Worm (Caenorhabditis elegans): ENCODE results near the gene nhr-214.

ce11 chrX:12671638-12672290 is 30.1 kb downstream of the nhr-214 start:
- TF ChIP-seq mep-1 (tag; optimal IDR thresholded peaks at IDR 0.05) (no peak), hlh-1 (tag; optimal IDR thresholded peaks at IDR 0.05) (peak; percentile 83), ztf-11 (tag; optimal IDR thresholded peaks at IDR 0.05) (no peak), M03D4.4 (tag; optimal IDR thresholded peaks at IDR 0.05) (no peak), ces-1 (GFP tag; optimal IDR thresholded peaks at IDR 0.05) (no peak), nhr-76 (tag; optimal IDR thresholded peaks at IDR 0.05) (no peak), snpc-4 (tag; optimal IDR thresholded peaks at IDR 0.05) (no peak), pha-4 (tag; optimal IDR thresholded peaks at IDR 0.05) (no peak), elt-3 (tag; optimal IDR thresholded peaks at IDR 0.05) (no peak), nhr-237 (tag; optimal IDR thresholded peaks at IDR 0.05) (no peak), lsy-2 (tag; optimal IDR thresholded peaks at IDR 0.05) (no peak)

Data from whole organism, mixed stage, embryonic.